Fruit fly (Drosophila melanogaster): ENCODE results near the gene CG1146.

- TF ChIP-seq Six4 (GFP tag; optimal IDR thresholded peaks at IDR 0.05), result no peak
- TF ChIP-seq CG2875 (GFP tag; optimal IDR thresholded peaks at IDR 0.05), result no peak
- no peak for TF ChIP-seq CG4424 (GFP tag; optimal IDR thresholded peaks at IDR 0.05)
- TF ChIP-seq CG13894 (tag; optimal IDR thresholded peaks at IDR 0.05), result no peak
- no peak for TF ChIP-seq chinmo (GFP tag; IDR thresholded peaks at IDR 0.05; ENCODE audit: partially characterized antibody)
- TF ChIP-seq tna (GFP tag; IDR thresholded peaks at IDR 0.05; ENCODE audit: partially characterized antibody), result no peak
- TF ChIP-seq zen (tag; optimal IDR thresholded peaks at IDR 0.05), result peak; percentile 87
- TF ChIP-seq CG17359 (tag; optimal IDR thresholded peaks at IDR 0.05), result no peak
- TF ChIP-seq Jarid2 (GFP tag; optimal IDR thresholded peaks at IDR 0.05), result no peak
Measured at dm6 chr3L:2482941-2483541, 5.6 kb upstream of the CG1146 start.
